Worm (Caenorhabditis elegans): Measurements from ENCODE around the gene gpa-8.

DNA sequence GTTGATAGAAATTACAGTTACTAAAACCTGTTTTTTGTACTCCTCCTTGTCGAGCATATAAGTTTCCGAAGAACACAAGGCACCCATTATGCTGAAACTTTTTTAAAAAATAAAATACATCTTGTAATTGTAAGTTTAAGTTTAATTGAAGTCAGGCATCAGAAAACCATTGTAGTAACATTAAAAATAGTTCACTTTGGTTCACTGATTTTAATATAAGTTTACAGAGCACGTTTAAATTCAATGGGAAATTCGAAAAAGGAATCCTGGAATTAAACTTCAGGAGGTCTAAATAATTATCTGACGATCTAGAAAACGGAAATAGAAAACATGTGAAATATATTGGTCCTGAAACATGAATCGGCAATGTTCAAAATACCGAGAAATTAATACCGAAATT lies at the start of gene gpa-8:
- TF ChIP-seq nhr-11 (tag; optimal IDR thresholded peaks at IDR 0.05): no peak
- no peak for TF ChIP-seq ceh-31 (tag; optimal IDR thresholded peaks at IDR 0.05)
- no peak for TF ChIP-seq ama-1 (optimal IDR thresholded peaks at IDR 0.05)
- no peak for TF ChIP-seq pat-9 (tag; optimal IDR thresholded peaks at IDR 0.05)
- no peak for TF ChIP-seq pqm-1 (tag; optimal IDR thresholded peaks at IDR 0.05)
- TF ChIP-seq K02D7.2 (tag; optimal IDR thresholded peaks at IDR 0.05): no peak
- no peak for TF ChIP-seq nfya-1 (tag; optimal IDR thresholded peaks at IDR 0.05)

Measured in whole organism, late embryonic.